Fruit fly (Drosophila melanogaster): ENCODE results near the gene CG11696.

Gene CG11696

dm6 chrX:11600795-11601358, 27.3 kb downstream of the CG11696 start:
- TF ChIP-seq CG13624 (GFP tag; optimal IDR thresholded peaks at IDR 0.05) = no peak
- TF ChIP-seq lmd (GFP tag; IDR thresholded peaks at IDR 0.05) = 0 out of 2 replicates have a peak, but pooled peaks have one; percentile 12
- no peak for TF ChIP-seq knrl (GFP tag; IDR thresholded peaks at IDR 0.05; ENCODE audit: partially characterized antibody)
- TF ChIP-seq Bgb (GFP tag; IDR thresholded peaks at IDR 0.05; ENCODE audit: partially characterized antibody) = peak; percentile 32; the same call in 1 of the 2 replicates
- no peak for TF ChIP-seq Kr (GFP tag; optimal IDR thresholded peaks at IDR 0.05)
- no peak for TF ChIP-seq so (GFP tag; IDR thresholded peaks at IDR 0.05)
- TF ChIP-seq CG1832 (GFP tag; optimal IDR thresholded peaks at IDR 0.05) = peak; percentile 65
- TF ChIP-seq CG13287 (GFP tag; IDR thresholded peaks at IDR 0.05; ENCODE audit: partially characterized antibody) = no peak
- no peak for TF ChIP-seq CG42726 (GFP tag; IDR thresholded peaks at IDR 0.05; ENCODE audit: partially characterized antibody)
- no peak for TF ChIP-seq CG17802 (tag; optimal IDR thresholded peaks at IDR 0.05)
- TF ChIP-seq Atf-2 (GFP tag; optimal IDR thresholded peaks at IDR 0.05) = no peak
- TF ChIP-seq vvl (GFP tag; IDR thresholded peaks at IDR 0.05) = 0 out of 2 replicates have a peak, but pooled peaks have one; percentile 32
- no peak for TF ChIP-seq B-H1 (GFP tag; IDR thresholded peaks at IDR 0.05)
- TF ChIP-seq CG2116 (GFP tag; optimal IDR thresholded peaks at IDR 0.05) = no peak
- peak; percentile 77 for TF ChIP-seq kay (GFP tag; optimal IDR thresholded peaks at IDR 0.05)
- TF ChIP-seq onecut (GFP tag; IDR thresholded peaks at IDR 0.05) = peak; percentile 60
- TF ChIP-seq gcm (GFP tag; optimal IDR thresholded peaks at IDR 0.05) = peak; percentile 6
- TF ChIP-seq Med (GFP tag) = peak; percentile 57
- peak; percentile 64 for TF ChIP-seq CG10959 (GFP tag; IDR thresholded peaks at IDR 0.05)
- TF ChIP-seq sisA (GFP tag; IDR thresholded peaks at IDR 0.05) = no peak
- no peak for TF ChIP-seq oc (tag; optimal IDR thresholded peaks at IDR 0.05)
- no peak for TF ChIP-seq ewg (GFP tag; optimal IDR thresholded peaks at IDR 0.05)
- TF ChIP-seq slp2 (GFP tag; optimal IDR thresholded peaks at IDR 0.05) = no peak
- TF ChIP-seq lola (GFP tag; optimal IDR thresholded peaks at IDR 0.05) = peak in 1 of 3 experiments; percentile 7
- peak; percentile 25; the same call in 1 of the 2 replicates for TF ChIP-seq Xrp1 (GFP tag; IDR thresholded peaks at IDR 0.05)
- TF ChIP-seq lbe (GFP tag; optimal IDR thresholded peaks at IDR 0.05) = no peak
- TF ChIP-seq Dip2 (GFP tag; IDR thresholded peaks at IDR 0.05) = no peak
- TF ChIP-seq z (GFP tag; IDR thresholded peaks at IDR 0.05) = 0 out of 3 replicates have a peak, but pooled peaks have one; percentile 20
- no peak for TF ChIP-seq Ptx1 (GFP tag; IDR thresholded peaks at IDR 0.05)
- no peak for TF ChIP-seq Camta (GFP tag; optimal IDR thresholded peaks at IDR 0.05)
- TF ChIP-seq zfh2 (GFP tag; optimal IDR thresholded peaks at IDR 0.05) = peak; percentile 15
- TF ChIP-seq CG12769 (tag; optimal IDR thresholded peaks at IDR 0.05) = peak; percentile 44
- no peak for TF ChIP-seq seq (GFP tag; IDR thresholded peaks at IDR 0.05)
- TF ChIP-seq cg (GFP tag; optimal IDR thresholded peaks at IDR 0.05) = peak; percentile 81
- peak; percentile 62; the same call in 1 of the 3 replicates for TF ChIP-seq ci (GFP tag; IDR thresholded peaks at IDR 0.05)
- TF ChIP-seq HLH54F (GFP tag; optimal IDR thresholded peaks at IDR 0.05) = peak; percentile 29
- no peak for TF ChIP-seq CG9797 (GFP tag; optimal IDR thresholded peaks at IDR 0.05)
- TF ChIP-seq crol (GFP tag; IDR thresholded peaks at IDR 0.05) = no peak
- peak; percentile 15 for TF ChIP-seq CHES-1-like (GFP tag; optimal IDR thresholded peaks at IDR 0.05)
- 0 out of 2 replicates have a peak, but pooled peaks have one; percentile 17 for TF ChIP-seq CG6689 (GFP tag; IDR thresholded peaks at IDR 0.05)
- no peak for TF ChIP-seq chm (GFP tag; IDR thresholded peaks at IDR 0.05)
- peak; percentile 74 for TF ChIP-seq pros (GFP tag; optimal IDR thresholded peaks at IDR 0.05)
- TF ChIP-seq sens (GFP tag) = peak; percentile 72
- TF ChIP-seq CG12299 (tag; optimal IDR thresholded peaks at IDR 0.05) = no peak
- TF ChIP-seq CG10321 (GFP tag; IDR thresholded peaks at IDR 0.05) = peak; percentile 90
- no peak for TF ChIP-seq CG4360 (GFP tag; IDR thresholded peaks at IDR 0.05)
- peak; percentile 13 for TF ChIP-seq HHEX (GFP tag; optimal IDR thresholded peaks at IDR 0.05)
- TF ChIP-seq prd (optimal IDR thresholded peaks at IDR 0.05) = no peak
- TF ChIP-seq prd (GFP tag; IDR thresholded peaks at IDR 0.05) = 0 out of 3 replicates have a peak, but pooled peaks have one; percentile 7
- TF ChIP-seq chinmo (GFP tag; IDR thresholded peaks at IDR 0.05; ENCODE audit: partially characterized antibody) = 0 out of 4 replicates have a peak, but pooled peaks have one; percentile 36

Data from whole organism, embryonic.